Fruit fly (Drosophila melanogaster) whole organism, embryonic: ENCODE measurements around the gene CG10214.
A peak's percentile ranks its signal among the peaks of the same experiment; 100 is the strongest.

Experiments
- CG10366 ChIP-seq: fragments of 200-800 bp; sonication (Bioruptor generic); IDR thresholded peaks from 2 replicates; pipeline ENCODE4 v1.3.6; 2022; ENCODE audit warnings: missing biosample characterization, missing genetic modification characterization
- CG11695 ChIP-seq: fragments of 200-800 bp; sonication (Bioruptor generic); IDR thresholded peaks from 3 replicates; pipeline ENCODE4 v1.3.6; 2022; ENCODE audit warnings: missing biosample characterization, missing genetic modification characterization
- CG11696 ChIP-seq: fragments of 200-800 bp; sonication (Bioruptor generic); IDR thresholded peaks from 2 replicates; pipeline ENCODE4 v1.3.6; 2022; ENCODE audit warnings: missing biosample characterization, missing genetic modification characterization
- CG12071 ChIP-seq: fragments of 200-800 bp; sonication (Bioruptor generic); optimal IDR thresholded peaks from 3 replicates; lab custom pipeline; 2018; ENCODE audit warnings: missing biosample characterization, mild to moderate bottlenecking, missing genetic modification characterization
- CG12104 ChIP-seq: fragments of 200-800 bp; sonication (Bioruptor generic); optimal IDR thresholded peaks from 3 replicates; lab custom pipeline; 2016; ENCODE audit warnings: missing biosample characterization, missing genetic modification characterization
- CG13287 ChIP-seq: fragments of 200-800 bp; sonication (Bioruptor generic); IDR thresholded peaks from 2 replicates; pipeline ENCODE4 v1.3.6; 2022; ENCODE audit warnings: missing biosample characterization, missing genetic modification characterization; ENCODE audit not compliant: partially characterized antibody
- CG1603 ChIP-seq: fragments of 200-800 bp; sonication (Bioruptor generic); optimal IDR thresholded peaks from 2 replicates; lab custom pipeline; 2019; ENCODE audit warnings: missing biosample characterization, mild to moderate bottlenecking, missing genetic modification characterization, moderate library complexity
- CG18011 ChIP-seq: fragments of 200-800 bp; sonication (Bioruptor generic); optimal IDR thresholded peaks from 2 replicates; lab custom pipeline; 2017; ENCODE audit warnings: missing biosample characterization, missing genetic modification characterization, mild to moderate bottlenecking, moderate library complexity, missing genotype
- CG18764 ChIP-seq: fragments of 200-800 bp; sonication (Bioruptor generic); optimal IDR thresholded peaks from 3 replicates; lab custom pipeline; 2016; ENCODE audit warnings: missing biosample characterization, missing genetic modification characterization
- CG2116 ChIP-seq: fragments of 200-800 bp; sonication (Bioruptor generic); optimal IDR thresholded peaks from 3 replicates; lab custom pipeline; 2018; ENCODE audit warnings: missing biosample characterization, mild to moderate bottlenecking, missing genetic modification characterization
- CG2120 ChIP-seq: fragments of 200-800 bp; sonication (Bioruptor generic); optimal IDR thresholded peaks from 3 replicates; lab custom pipeline; 2016; ENCODE audit warnings: missing biosample characterization, missing genetic modification characterization
- CG2678 ChIP-seq: fragments of 200-800 bp; sonication (Bioruptor generic); optimal IDR thresholded peaks from 3 replicates; lab custom pipeline; 2019; ENCODE audit warnings: missing biosample characterization, mild to moderate bottlenecking, missing genetic modification characterization, moderate library complexity
- CG31365 ChIP-seq: fragments of 200-800 bp; sonication (Bioruptor generic); optimal IDR thresholded peaks from 2 replicates; lab custom pipeline; 2018; ENCODE audit warnings: missing biosample characterization, mild to moderate bottlenecking, missing genetic modification characterization
- CG3163 ChIP-seq: fragments of 200-800 bp; sonication (Bioruptor generic); optimal IDR thresholded peaks from 3 replicates; lab custom pipeline; 2016; ENCODE audit warnings: missing biosample characterization, missing genetic modification characterization
- CG32767 ChIP-seq: fragments of 200-800 bp; sonication (Bioruptor generic); IDR thresholded peaks from 2 replicates; pipeline ENCODE4 v1.3.6; 2022; ENCODE audit warnings: missing biosample characterization, missing genetic modification characterization
- CG3281 ChIP-seq: fragments of 200-800 bp; sonication (Bioruptor generic); optimal IDR thresholded peaks from 3 replicates; lab custom pipeline; 2017; ENCODE audit warnings: missing biosample characterization, mild to moderate bottlenecking, missing genetic modification characterization
- CG33557 ChIP-seq: fragments of 200-800 bp; sonication (Bioruptor generic); optimal IDR thresholded peaks from 2 replicates; lab custom pipeline; 2019; ENCODE audit warnings: missing biosample characterization, mild to moderate bottlenecking, missing genetic modification characterization, moderate library complexity
- CG4707 ChIP-seq: fragments of 200-800 bp; sonication (Bioruptor generic); optimal IDR thresholded peaks from 2 replicates; lab custom pipeline; 2018; ENCODE audit warnings: missing biosample characterization, mild to moderate bottlenecking, missing genetic modification characterization, moderate library complexity
- CG6689 ChIP-seq: fragments of 200-800 bp; sonication (Bioruptor generic); IDR thresholded peaks from 2 replicates; pipeline ENCODE4 v1.3.6; 2022; ENCODE audit warnings: missing biosample characterization, missing genetic modification characterization
- CG7963 ChIP-seq: fragments of 200-800 bp; sonication (Bioruptor generic); IDR thresholded peaks from 3 replicates; pipeline ENCODE4 v1.3.6; 2022; ENCODE audit warnings: missing biosample characterization, missing genetic modification characterization; ENCODE audit not compliant: partially characterized antibody
- CG8924 ChIP-seq: fragments of 200-800 bp; optimal IDR thresholded peaks from 3 replicates; lab custom pipeline; 2019; ENCODE audit warnings: missing biosample characterization, mild to moderate bottlenecking, missing genetic modification characterization, moderate library complexity
- Deaf1 ChIP-seq: fragments of 200-800 bp; optimal IDR thresholded peaks from 3 replicates; lab custom pipeline; 2019; ENCODE audit warnings: missing biosample characterization, mild to moderate bottlenecking, missing genetic modification characterization, moderate library complexity
- Dek ChIP-seq: fragments of 200-800 bp; sonication (Bioruptor generic); optimal IDR thresholded peaks from 3 replicates; lab custom pipeline; 2019; ENCODE audit warnings: missing biosample characterization, mild to moderate bottlenecking, missing genetic modification characterization, moderate library complexity
- Dfd ChIP-seq, 2 experiments: fragments of >200 bp; optimal IDR thresholded peaks; 2 replicates each; lab custom pipeline; 2017; ENCODE audit warnings: missing biosample characterization in 2 of 2, missing genetic modification characterization in 2 of 2
- Ets97D ChIP-seq: fragments of 200-800 bp; sonication (Bioruptor generic); optimal IDR thresholded peaks from 3 replicates; lab custom pipeline; 2016; ENCODE audit warnings: missing biosample characterization, missing genetic modification characterization
- Fer1 ChIP-seq: fragments of 200-800 bp; sonication (Bioruptor generic); optimal IDR thresholded peaks from 2 replicates; lab custom pipeline; 2017; ENCODE audit warnings: missing biosample characterization, mild to moderate bottlenecking, missing genetic modification characterization
- Fer2 ChIP-seq: fragments of 200-800 bp; sonication (Bioruptor generic); optimal IDR thresholded peaks from 2 replicates; lab custom pipeline; 2018; ENCODE audit warnings: missing biosample characterization, mild to moderate bottlenecking, missing genetic modification characterization, moderate library complexity
- GATAe ChIP-seq: fragments of 200-800 bp; sonication (Bioruptor generic); conservative IDR thresholded peaks from 2 replicates; pipeline ENCODE4 v1.3.6; 2022; ENCODE audit warnings: missing biosample characterization, missing genetic modification characterization
- HLHmδ ChIP-seq: fragments of 200-800 bp; sonication (Bioruptor generic); optimal IDR thresholded peaks from 2 replicates; lab custom pipeline; 2018; ENCODE audit warnings: missing biosample characterization, mild to moderate bottlenecking, missing genetic modification characterization, moderate library complexity
- Hsf ChIP-seq: fragments of 200-800 bp; sonication (Bioruptor generic); optimal IDR thresholded peaks from 3 replicates; lab custom pipeline; 2016; ENCODE audit warnings: missing biosample characterization, missing genetic modification characterization
- Lpt ChIP-seq: fragments of >200 bp; optimal IDR thresholded peaks from 2 replicates; lab custom pipeline; 2018; ENCODE audit warnings: missing biosample characterization, missing genetic modification characterization
- Usf ChIP-seq: fragments of 200-800 bp; sonication (Bioruptor generic); optimal IDR thresholded peaks from 2 replicates; lab custom pipeline; 2017; ENCODE audit warnings: missing genotype, missing biosample characterization, missing genetic modification characterization
- abd-A ChIP-seq: fragments of 200-800 bp; sonication (Bioruptor generic); optimal IDR thresholded peaks from 3 replicates; lab custom pipeline; 2019; ENCODE audit warnings: missing biosample characterization, mild to moderate bottlenecking, missing genetic modification characterization, moderate library complexity
- br ChIP-seq: fragments of >200 bp; optimal IDR thresholded peaks from 2 replicates; lab custom pipeline; 2017
- caup ChIP-seq: fragments of 200-800 bp; sonication (Bioruptor generic); optimal IDR thresholded peaks from 3 replicates; lab custom pipeline; 2017; ENCODE audit warnings: missing biosample characterization, mild to moderate bottlenecking, missing genetic modification characterization, moderate library complexity; ENCODE audit not compliant: severe bottlenecking
- dimm ChIP-seq: fragments of 200-800 bp; sonication (Bioruptor generic); IDR thresholded peaks from 2 replicates; pipeline ENCODE4 v1.3.6; 2022; ENCODE audit warnings: missing biosample characterization, missing genetic modification characterization
- dpn ChIP-seq, 2 experiments: fragments of 200-800 bp; sonication (Bioruptor generic); optimal IDR thresholded peaks; 3 replicates each; lab custom pipeline; 2016; ENCODE audit warnings: missing biosample characterization in 2 of 2, missing genetic modification characterization in 2 of 2
- en ChIP-seq: fragments of 200-800 bp; sonication (Bioruptor generic); optimal IDR thresholded peaks from 2 replicates; lab custom pipeline; 2016; ENCODE audit warnings: missing biosample characterization, missing genetic modification characterization
- fd3F ChIP-seq: fragments of 200-800 bp; sonication (Bioruptor generic); optimal IDR thresholded peaks from 2 replicates; lab custom pipeline; 2018; ENCODE audit warnings: missing biosample characterization, mild to moderate bottlenecking, missing genetic modification characterization, moderate library complexity
- fd64A ChIP-seq: fragments of 200-800 bp; sonication (Bioruptor generic); optimal IDR thresholded peaks from 3 replicates; lab custom pipeline; 2018; ENCODE audit warnings: missing biosample characterization, mild to moderate bottlenecking, missing genetic modification characterization
- fu2 ChIP-seq: fragments of 200-800 bp; sonication (Bioruptor generic); optimal IDR thresholded peaks from 2 replicates; lab custom pipeline; 2016; ENCODE audit warnings: missing biosample characterization, missing genetic modification characterization
- ind ChIP-seq: fragments of 200-800 bp; sonication (Bioruptor generic); optimal IDR thresholded peaks from 3 replicates; lab custom pipeline; 2016; ENCODE audit warnings: missing biosample characterization, missing genetic modification characterization
- inv ChIP-seq: fragments of 200-800 bp; sonication (Bioruptor generic); IDR thresholded peaks from 2 replicates; pipeline ENCODE4 v1.3.6; 2022; ENCODE audit warnings: missing biosample characterization, missing genetic modification characterization; ENCODE audit not compliant: partially characterized antibody
- mam ChIP-seq: fragments of 200-800 bp; sonication (Bioruptor generic); optimal IDR thresholded peaks from 3 replicates; lab custom pipeline; 2016; ENCODE audit warnings: missing biosample characterization, missing genetic modification characterization
- nmo ChIP-seq: fragments of 200-800 bp; sonication (Bioruptor generic); optimal IDR thresholded peaks from 2 replicates; lab custom pipeline; 2018; ENCODE audit warnings: missing biosample characterization, mild to moderate bottlenecking, missing genetic modification characterization, moderate library complexity
- pan ChIP-seq, 4 experiments: fragments of >200 bp in 3 of 4; fragments of 200-800 bp in 1 of 4; sonication (Bioruptor generic) in 1 of 4; optimal IDR thresholded peaks in 3 of 4; IDR thresholded peaks in 1 of 4; 2 replicates each; pipeline versions ENCODE4 v1.3.6 to Lab custom; 2017 to 2022; ENCODE audit warnings: missing biosample characterization in 2 of 4, missing genetic modification characterization in 2 of 4, mixed read lengths in 1 of 4
- row ChIP-seq: fragments of 200-800 bp; sonication (Bioruptor generic); IDR thresholded peaks from 3 replicates; pipeline ENCODE4 v1.3.6; 2022; ENCODE audit warnings: missing biosample characterization, missing genetic modification characterization
- tap ChIP-seq: fragments of 200-800 bp; optimal IDR thresholded peaks from 3 replicates; lab custom pipeline; 2019; ENCODE audit warnings: missing biosample characterization, mild to moderate bottlenecking, missing genetic modification characterization, moderate library complexity
- tio ChIP-seq: fragments of 200-800 bp; sonication (Bioruptor generic); optimal IDR thresholded peaks from 2 replicates; lab custom pipeline; 2017; ENCODE audit warnings: missing biosample characterization, missing genetic modification characterization, inconsistent platforms
- zen ChIP-seq: fragments of 200-800 bp; sonication (Bioruptor generic); optimal IDR thresholded peaks from 3 replicates; lab custom pipeline; 2018; ENCODE audit warnings: missing biosample characterization, mild to moderate bottlenecking, missing genetic modification characterization, moderate library complexity

Gene CG10214

dm6 chr3R:23783961-23784360 lies 16.7 kb upstream of the CG10214 start (continued):
- TF ChIP-seq Fer2 (tag; lab: Kevin White, UChicago), result no peak
- peak; percentile 16 for TF ChIP-seq CG18011 (GFP tag; lab: Kevin White, UChicago)
- peak; percentile 80 for TF ChIP-seq CG6689 (GFP tag; lab: Robert Waterston, UW)
- TF ChIP-seq CG2116 (GFP tag; lab: Kevin White, UChicago), result peak; percentile 4
- TF ChIP-seq CG7963 (GFP tag; lab: Robert Waterston, UW), result no peak
- TF ChIP-seq fu2 (GFP tag; lab: Kevin White, UChicago), result no peak
- TF ChIP-seq Deaf1 (tag; lab: Kevin White, UChicago), result peak; percentile 46
- peak; percentile 17 for TF ChIP-seq en (GFP tag; lab: Kevin White, UChicago)
- peak; percentile 93 for TF ChIP-seq nmo
- TF ChIP-seq tap (tag; lab: Kevin White, UChicago), result peak; percentile 45
- TF ChIP-seq CG12104 (GFP tag; lab: Kevin White, UChicago), result peak; percentile 25
- TF ChIP-seq fd3F (GFP tag; lab: Kevin White, UChicago), result peak; percentile 32
- no peak for TF ChIP-seq CG31365 (tag; lab: Kevin White, UChicago)
- TF ChIP-seq inv (GFP tag; lab: Robert Waterston, UW), result no peak
- TF ChIP-seq pan (optimal IDR thresholded peaks at IDR 0.05; lab: Kevin White, UChicago), result no peak
- peak in 1 of 2 experiments; percentile 63 for TF ChIP-seq pan (GFP tag; optimal IDR thresholded peaks at IDR 0.05 in 1 of 2, IDR thresholded peaks at IDR 0.05 in 1 of 2)
- TF ChIP-seq CG3163 (GFP tag; lab: Kevin White, UChicago), result no peak
- no peak for TF ChIP-seq mam (GFP tag; lab: Kevin White, UChicago)
- peak; percentile 28 for TF ChIP-seq CG2120 (GFP tag; lab: Kevin White, UChicago)
- TF ChIP-seq Lpt (GFP tag; lab: Kevin White, UChicago), result no peak
- TF ChIP-seq CG11695 (GFP tag; lab: Robert Waterston, UW), result peak; percentile 39; the same call in 1 of the 3 replicates
- peak; percentile 42 for TF ChIP-seq CG3281 (GFP tag; lab: Kevin White, UChicago)
- no peak for TF ChIP-seq CG11696
- TF ChIP-seq CG2678 (tag; lab: Kevin White, UChicago), result peak; percentile 80
- peak; percentile 53 to 63 for TF ChIP-seq dpn (GFP tag; optimal IDR thresholded peaks at IDR 0.05; lab: Kevin White, UChicago)
- TF ChIP-seq HLHmδ (GFP tag; lab: Kevin White, UChicago), result no peak
- TF ChIP-seq row (GFP tag; lab: Robert Waterston, UW), result peak; percentile 74
- no peak for TF ChIP-seq abd-A
- TF ChIP-seq Ets97D (GFP tag; lab: Kevin White, UChicago), result peak; percentile 21
- TF ChIP-seq tio, result peak; percentile 83
- no peak for TF ChIP-seq Dfd (GFP tag; optimal IDR thresholded peaks at IDR 0.05; lab: Kevin White, UChicago)
- peak; percentile 9 for TF ChIP-seq Fer1 (GFP tag; lab: Kevin White, UChicago)
- TF ChIP-seq CG12071 (GFP tag; lab: Kevin White, UChicago), result peak; percentile 41
- TF ChIP-seq br, result no peak
- no peak for TF ChIP-seq dimm (GFP tag; lab: Robert Waterston, UW)
- no peak for TF ChIP-seq CG13287 (GFP tag; lab: Robert Waterston, UW)
- TF ChIP-seq CG1603 (tag; lab: Kevin White, UChicago), result peak; percentile 61
- TF ChIP-seq zen (tag; lab: Kevin White, UChicago), result peak; percentile 60
- peak; percentile 57 for TF ChIP-seq CG18764 (GFP tag; lab: Kevin White, UChicago)
- peak; percentile 76 for TF ChIP-seq Hsf
- TF ChIP-seq CG33557 (GFP tag; lab: Kevin White, UChicago), result peak; percentile 85
- peak; percentile 89 for TF ChIP-seq CG4707
- peak; percentile 72 for TF ChIP-seq CG8924 (tag; lab: Kevin White, UChicago)
- TF ChIP-seq GATAe (GFP tag; lab: Robert Waterston, UW), result no peak
- peak; percentile 16 for TF ChIP-seq Dek (tag; lab: Kevin White, UChicago)
- TF ChIP-seq Usf, result peak; percentile 5
- no peak for TF ChIP-seq caup (GFP tag; lab: Kevin White, UChicago)
- peak; percentile 66 for TF ChIP-seq ind
- peak; percentile 62 for TF ChIP-seq fd64A
- TF ChIP-seq CG10366 (GFP tag; lab: Robert Waterston, UW), result peak; percentile 49
- peak; percentile 50; the same call in 1 of the 2 replicates for TF ChIP-seq CG32767
